Worm (Caenorhabditis elegans): ENCODE data around the gene cutl-25.

Gene cutl-25

ce11 chrIII:3067909-3068455 lies 21.0 kb upstream of the cutl-25 start, which contains the start of gene ubl-1 (continued):
- TF ChIP-seq aly-2 (tag; optimal IDR thresholded peaks at IDR 0.05) (no peak), lin-15B (tag; optimal IDR thresholded peaks at IDR 0.05) (peak; percentile 70), ctbp-1 (GFP tag; IDR thresholded peaks at IDR 0.05) (no peak), R02D3.7 (tag; optimal IDR thresholded peaks at IDR 0.05) (no peak), nhr-42 (GFP tag; IDR thresholded peaks at IDR 0.05) (no peak), Y48G9A.11 (GFP tag; IDR thresholded peaks at IDR 0.05) (peak; percentile 61; the same call in 1 of the 2 replicates), tag-97 (GFP tag; IDR thresholded peaks at IDR 0.05) (no peak), F26F4.8 (GFP tag; conservative IDR thresholded peaks at IDR 0.05) (no peak), dmd-6 (GFP tag; IDR thresholded peaks at IDR 0.05) (peak; percentile 48), attf-4 (tag; optimal IDR thresholded peaks at IDR 0.05) (no peak), jun-1 (tag; optimal IDR thresholded peaks at IDR 0.05) (no peak), nhr-28 (tag; optimal IDR thresholded peaks at IDR 0.05) (peak; percentile 69), spr-3 (GFP tag; optimal IDR thresholded peaks at IDR 0.05) (no peak), lin-29 (GFP tag; IDR thresholded peaks at IDR 0.05) (no peak), madf-5 (GFP tag; IDR thresholded peaks at IDR 0.05) (no peak), nhr-10 (tag; optimal IDR thresholded peaks at IDR 0.05) (no peak)

DNA sequence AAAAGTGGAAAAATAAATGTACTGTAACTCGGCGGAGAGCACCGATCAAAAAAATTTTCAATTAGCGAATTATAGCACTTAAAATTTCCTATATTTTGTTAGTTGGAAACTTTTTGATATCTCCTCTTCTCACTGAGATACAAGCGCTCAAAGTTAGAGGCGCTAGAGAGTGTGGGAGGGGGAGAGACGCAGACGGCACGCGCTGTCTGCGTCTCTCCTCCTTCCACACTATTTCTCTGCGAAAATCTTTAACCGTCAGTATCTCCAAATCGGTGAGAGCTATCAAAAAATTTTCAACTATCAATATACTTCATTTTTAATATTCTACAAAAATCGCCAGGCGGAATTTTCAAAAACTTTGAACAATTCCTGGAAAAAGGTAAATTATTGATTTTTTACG lies 19.8 kb upstream of the cutl-25 start:
- TF ChIP-seq lin-38 (GFP tag; IDR thresholded peaks at IDR 0.05) (peak; percentile 29), tra-1 (GFP tag; IDR thresholded peaks at IDR 0.05) (no peak)

- TF ChIP-seq ceh-32 (tag; optimal IDR thresholded peaks at IDR 0.05; ENCODE audit: poor library complexity), result no peak
- peak in 1 of 2 experiments; percentile 22 for TF ChIP-seq mdl-1 (tag; optimal IDR thresholded peaks at IDR 0.05)
- TF ChIP-seq unc-62 (GFP tag; optimal IDR thresholded peaks at IDR 0.05 in 1 of 2), result peak in 1 of 2 experiments; percentile 15
- no peak for TF ChIP-seq unc-62 (tag; optimal IDR thresholded peaks at IDR 0.05)
- no peak for TF ChIP-seq F10B5.3 (tag; optimal IDR thresholded peaks at IDR 0.05)
- TF ChIP-seq fkh-10 (GFP tag; optimal IDR thresholded peaks at IDR 0.05), result peak; percentile 60
- peak; percentile 40 for TF ChIP-seq set-16 (GFP tag; IDR thresholded peaks at IDR 0.05)
- no peak for TF ChIP-seq lin-29 (GFP tag; IDR thresholded peaks at IDR 0.05)
- TF ChIP-seq zip-11 (GFP tag; IDR thresholded peaks at IDR 0.05), result no peak
- TF ChIP-seq tra-1 (GFP tag; IDR thresholded peaks at IDR 0.05), result peak; percentile 48; the same call in 1 of the 2 replicates
- TF ChIP-seq mep-1 (tag; optimal IDR thresholded peaks at IDR 0.05), result peak; percentile 72
- TF ChIP-seq nhr-25 (tag; optimal IDR thresholded peaks at IDR 0.05; ENCODE audit: borderline replicate concordance, insufficient read depth), result peak; percentile 39
- no peak for TF ChIP-seq nhr-111 (GFP tag; optimal IDR thresholded peaks at IDR 0.05)
- TF ChIP-seq lin-13 (GFP tag; optimal IDR thresholded peaks at IDR 0.05), result peak; percentile 35
- TF ChIP-seq lin-38 (GFP tag; IDR thresholded peaks at IDR 0.05), result peak; percentile 54
- peak; percentile 25 for TF ChIP-seq nhr-48 (tag; optimal IDR thresholded peaks at IDR 0.05)
- TF ChIP-seq nhr-11 (tag; optimal IDR thresholded peaks at IDR 0.05), result peak; percentile 41
- peak; percentile 22 for TF ChIP-seq nhr-6 (tag; optimal IDR thresholded peaks at IDR 0.05)
- TF ChIP-seq hif-1 (tag; optimal IDR thresholded peaks at IDR 0.05), result peak in 1 of 2 experiments; percentile 16
- TF ChIP-seq dpl-1 (GFP tag; optimal IDR thresholded peaks at IDR 0.05), result peak; percentile 34
- peak; percentile 30; the same call in 1 of the 2 replicates for TF ChIP-seq ceh-20 (GFP tag; IDR thresholded peaks at IDR 0.05)
- TF ChIP-seq pqm-1 (tag; optimal IDR thresholded peaks at IDR 0.05), result peak; percentile 8
- TF ChIP-seq snpc-1.2 (GFP tag; IDR thresholded peaks at IDR 0.05), result no peak
- TF ChIP-seq lin-1 (GFP tag; IDR thresholded peaks at IDR 0.05), result 0 out of 2 replicates have a peak, but pooled peaks have one; percentile 33
- peak in 1 of 2 experiments; percentile 19 for TF ChIP-seq daf-16 (GFP tag; optimal IDR thresholded peaks at IDR 0.05)
- TF ChIP-seq daf-16 (tag; optimal IDR thresholded peaks at IDR 0.05), result peak; percentile 52
- peak; percentile 24; the same call in 1 of the 2 replicates for TF ChIP-seq hmg-1.1 (GFP tag; IDR thresholded peaks at IDR 0.05)
- no peak for TF ChIP-seq spr-3 (GFP tag; optimal IDR thresholded peaks at IDR 0.05)
- peak; percentile 22 for TF ChIP-seq aha-1 (tag)
- no peak for TF ChIP-seq nhr-42 (GFP tag; IDR thresholded peaks at IDR 0.05)
- TF ChIP-seq hlh-11 (tag; optimal IDR thresholded peaks at IDR 0.05), result peak; percentile 79
- no peak for TF ChIP-seq spr-1 (tag; optimal IDR thresholded peaks at IDR 0.05)
- peak in 1 of 2 experiments; percentile 75 for TF ChIP-seq lsy-2 (tag; optimal IDR thresholded peaks at IDR 0.05)
Measured at ce11 chrIII:3065876-3066509, 19.1 kb upstream of the cutl-25 start.

Measured in whole organism, L4 larva.